Fruit fly (Drosophila melanogaster): ENCODE data around the gene CG42371.

The CG42371 gene

dm6 chr2L:2181971-2182643, 34.9 kb downstream of the CG42371 start:
- peak; percentile 67 for TF ChIP-seq row (GFP tag; IDR thresholded peaks at IDR 0.05)
- TF ChIP-seq CG4328 (GFP tag; optimal IDR thresholded peaks at IDR 0.05), result no peak
- TF ChIP-seq HLH4C (GFP tag; IDR thresholded peaks at IDR 0.05; ENCODE audit: partially characterized antibody), result peak; percentile 63
- 0 out of 3 replicates have a peak, but pooled peaks have one; percentile 40 for TF ChIP-seq ci (GFP tag; IDR thresholded peaks at IDR 0.05)
- no peak for TF ChIP-seq Doc3 (GFP tag; IDR thresholded peaks at IDR 0.05; ENCODE audit: partially characterized antibody)
- no peak for TF ChIP-seq sr (GFP tag; IDR thresholded peaks at IDR 0.05)
- peak; percentile 75 for TF ChIP-seq cg (GFP tag; optimal IDR thresholded peaks at IDR 0.05)
- peak; percentile 42; the same call in 1 of the 2 replicates for TF ChIP-seq Bgb (GFP tag; IDR thresholded peaks at IDR 0.05; ENCODE audit: partially characterized antibody)
- TF ChIP-seq amos (GFP tag; IDR thresholded peaks at IDR 0.05; ENCODE audit: partially characterized antibody), result peak; percentile 21; the same call in 1 of the 2 replicates
- no peak for TF ChIP-seq CG18599 (GFP tag; optimal IDR thresholded peaks at IDR 0.05)
- no peak for TF ChIP-seq CG7372 (GFP tag; IDR thresholded peaks at IDR 0.05)
- no peak for TF ChIP-seq onecut (GFP tag; IDR thresholded peaks at IDR 0.05)
- TF ChIP-seq prd (optimal IDR thresholded peaks at IDR 0.05), result no peak
- peak; percentile 39; the same call in 2 of the 3 replicates for TF ChIP-seq prd (GFP tag; IDR thresholded peaks at IDR 0.05)
- no peak for TF ChIP-seq CG13424 (tag; optimal IDR thresholded peaks at IDR 0.05)
- TF ChIP-seq pho (GFP tag; optimal IDR thresholded peaks at IDR 0.05), result no peak
- no peak for TF ChIP-seq CG13775 (GFP tag; optimal IDR thresholded peaks at IDR 0.05)
- TF ChIP-seq Dbx (GFP tag; IDR thresholded peaks at IDR 0.05), result no peak
- no peak for TF ChIP-seq Dip3 (GFP tag; optimal IDR thresholded peaks at IDR 0.05)
- no peak for TF ChIP-seq CG9817 (tag; optimal IDR thresholded peaks at IDR 0.05)
- no peak for TF ChIP-seq CG8290 (GFP tag; optimal IDR thresholded peaks at IDR 0.05)
- no peak for TF ChIP-seq CG8290 (tag; optimal IDR thresholded peaks at IDR 0.05)
- TF ChIP-seq CG1603 (tag; optimal IDR thresholded peaks at IDR 0.05), result peak; percentile 38
- no peak for TF ChIP-seq ash1 (GFP tag; optimal IDR thresholded peaks at IDR 0.05)
- TF ChIP-seq Scr (GFP tag; IDR thresholded peaks at IDR 0.05; ENCODE audit: partially characterized antibody), result peak; percentile 49
- no peak for TF ChIP-seq lov (optimal IDR thresholded peaks at IDR 0.05)
- TF ChIP-seq lov (GFP tag; IDR thresholded peaks at IDR 0.05), result peak; percentile 27; the same call in 1 of the 3 replicates
- TF ChIP-seq vnd (GFP tag; IDR thresholded peaks at IDR 0.05; ENCODE audit: partially characterized antibody), result 0 out of 3 replicates have a peak, but pooled peaks have one; percentile 40
- TF ChIP-seq sima (GFP tag; optimal IDR thresholded peaks at IDR 0.05), result no peak
- no peak for TF ChIP-seq nom (GFP tag; optimal IDR thresholded peaks at IDR 0.05)
- TF ChIP-seq MBD-R2 (GFP tag; IDR thresholded peaks at IDR 0.05), result no peak
- TF ChIP-seq CG1602 (GFP tag; optimal IDR thresholded peaks at IDR 0.05), result no peak
- peak; percentile 42; the same call in 1 of the 2 replicates for TF ChIP-seq CG31224 (GFP tag; IDR thresholded peaks at IDR 0.05)
- no peak for TF ChIP-seq Stat92E (GFP tag; optimal IDR thresholded peaks at IDR 0.05)
- no peak for TF ChIP-seq dimm (GFP tag; IDR thresholded peaks at IDR 0.05)
- TF ChIP-seq Rx (GFP tag; IDR thresholded peaks at IDR 0.05), result no peak
- no peak for TF ChIP-seq exex (tag; optimal IDR thresholded peaks at IDR 0.05)
- no peak for TF ChIP-seq Rfx (GFP tag; IDR thresholded peaks at IDR 0.05)
- TF ChIP-seq Chrac-16 (GFP tag; optimal IDR thresholded peaks at IDR 0.05), result no peak
- peak; percentile 66 for TF ChIP-seq CG8478 (optimal IDR thresholded peaks at IDR 0.05)
- TF ChIP-seq CG9437 (GFP tag; optimal IDR thresholded peaks at IDR 0.05), result no peak
- TF ChIP-seq rib (GFP tag; IDR thresholded peaks at IDR 0.05), result 0 out of 2 replicates have a peak, but pooled peaks have one; percentile 28
- no peak for TF ChIP-seq bigmax (GFP tag; optimal IDR thresholded peaks at IDR 0.05)
- TF ChIP-seq CG16813 (GFP tag; IDR thresholded peaks at IDR 0.05; ENCODE audit: partially characterized antibody), result peak; percentile 63
- no peak for TF ChIP-seq slbo (GFP tag; IDR thresholded peaks at IDR 0.05)
- no peak for TF ChIP-seq Mes4 (GFP tag; optimal IDR thresholded peaks at IDR 0.05)
- TF ChIP-seq HLHmδ (GFP tag; optimal IDR thresholded peaks at IDR 0.05), result peak; percentile 30
- TF ChIP-seq CG12769 (tag; optimal IDR thresholded peaks at IDR 0.05), result no peak
- TF ChIP-seq dpn (GFP tag; optimal IDR thresholded peaks at IDR 0.05), result peak in 1 of 2 experiments; percentile 9
- TF ChIP-seq twi (tag; optimal IDR thresholded peaks at IDR 0.05), result peak; percentile 95

All from whole organism, embryonic.